Fruit fly (Drosophila melanogaster): ENCODE measurements around the gene Akap200.

Akap200 gene

dm6 chr2L:8473448-8473847 lies 58.0 kb downstream of the Akap200 start (continued):
- TF ChIP-seq Sox14 (GFP tag; optimal IDR thresholded peaks at IDR 0.05): peak; percentile 85
- TF ChIP-seq CG11902 (GFP tag; optimal IDR thresholded peaks at IDR 0.05): peak; percentile 70
- TF ChIP-seq CG11294 (GFP tag; IDR thresholded peaks at IDR 0.05): peak; percentile 31; the same call in 1 of the 2 replicates
- peak; percentile 94 for TF ChIP-seq Eip78C (GFP tag)
- peak; percentile 51 for TF ChIP-seq Hr4 (GFP tag; optimal IDR thresholded peaks at IDR 0.05)
- TF ChIP-seq esn (GFP tag; optimal IDR thresholded peaks at IDR 0.05): peak; percentile 84
- TF ChIP-seq CG34406 (GFP tag; optimal IDR thresholded peaks at IDR 0.05): peak; percentile 71
- peak; percentile 62 for TF ChIP-seq fd59A (GFP tag; optimal IDR thresholded peaks at IDR 0.05)
- TF ChIP-seq CG6854 (GFP tag; optimal IDR thresholded peaks at IDR 0.05): peak; percentile 78
- peak; percentile 77 for TF ChIP-seq CG3919 (GFP tag; optimal IDR thresholded peaks at IDR 0.05)
- TF ChIP-seq spab (GFP tag; optimal IDR thresholded peaks at IDR 0.05): peak; percentile 84
- peak; percentile 84 for TF ChIP-seq CG6808 (GFP tag; optimal IDR thresholded peaks at IDR 0.05)

- TF ChIP-seq Gug (GFP tag; IDR thresholded peaks at IDR 0.05): no peak
- no peak for TF ChIP-seq CG31627 (GFP tag; optimal IDR thresholded peaks at IDR 0.05)
- no peak for TF ChIP-seq CG3032 (tag; optimal IDR thresholded peaks at IDR 0.05)
- no peak for TF ChIP-seq Ets21C (GFP tag; optimal IDR thresholded peaks at IDR 0.05)
- no peak for TF ChIP-seq Eip93F (GFP tag; optimal IDR thresholded peaks at IDR 0.05)
- TF ChIP-seq spab (GFP tag; optimal IDR thresholded peaks at IDR 0.05): no peak
- TF ChIP-seq net (GFP tag; optimal IDR thresholded peaks at IDR 0.05): no peak
- no peak for TF ChIP-seq Smox (GFP tag; optimal IDR thresholded peaks at IDR 0.05)
- no peak for TF ChIP-seq CG6276 (GFP tag; optimal IDR thresholded peaks at IDR 0.05)
- TF ChIP-seq Hr4 (GFP tag; optimal IDR thresholded peaks at IDR 0.05): no peak
- TF ChIP-seq dac (GFP tag; optimal IDR thresholded peaks at IDR 0.05): no peak
- TF ChIP-seq fd59A (GFP tag; optimal IDR thresholded peaks at IDR 0.05): no peak
- TF ChIP-seq topi (GFP tag; optimal IDR thresholded peaks at IDR 0.05): no peak
- TF ChIP-seq CG8119 (GFP tag; IDR thresholded peaks at IDR 0.05): no peak
- TF ChIP-seq CG4318 (GFP tag; optimal IDR thresholded peaks at IDR 0.05): no peak
- TF ChIP-seq vri (GFP tag; optimal IDR thresholded peaks at IDR 0.05): no peak
- no peak for TF ChIP-seq Met (GFP tag; optimal IDR thresholded peaks at IDR 0.05)
- no peak for TF ChIP-seq OdsH (GFP tag; optimal IDR thresholded peaks at IDR 0.05)
- no peak for TF ChIP-seq CG8632 (GFP tag; optimal IDR thresholded peaks at IDR 0.05)
These were observed 61.6 kb downstream of the Akap200 start, which contains the start of gene CheA29a for dm6 chr2L:8477049-8477448. TSS of gene CheA29a (plus strand) at chr2L:8477349.

- no peak for TF ChIP-seq CG8632 (GFP tag; optimal IDR thresholded peaks at IDR 0.05)
- no peak for TF ChIP-seq CG6808 (GFP tag; optimal IDR thresholded peaks at IDR 0.05)
- TF ChIP-seq fd59A (GFP tag; optimal IDR thresholded peaks at IDR 0.05): no peak
- no peak for TF ChIP-seq Ets21C (GFP tag; optimal IDR thresholded peaks at IDR 0.05)
- TF ChIP-seq pdm3 (GFP tag; optimal IDR thresholded peaks at IDR 0.05): no peak
- TF ChIP-seq CG8319 (GFP tag; optimal IDR thresholded peaks at IDR 0.05): no peak
- no peak for TF ChIP-seq CG6163 (GFP tag; IDR thresholded peaks at IDR 0.05)
- TF ChIP-seq CG32006 (GFP tag; optimal IDR thresholded peaks at IDR 0.05): no peak
- no peak for TF ChIP-seq CG16779 (tag; optimal IDR thresholded peaks at IDR 0.05)
- no peak for TF ChIP-seq CG1621 (tag; optimal IDR thresholded peaks at IDR 0.05)
- no peak for TF ChIP-seq Eip78C (GFP tag)
- no peak for TF ChIP-seq Blimp-1 (GFP tag; optimal IDR thresholded peaks at IDR 0.05)
- TF ChIP-seq salr (GFP tag; optimal IDR thresholded peaks at IDR 0.05): no peak
- no peak for TF ChIP-seq CG3919 (GFP tag; optimal IDR thresholded peaks at IDR 0.05)
- TF ChIP-seq fkh (GFP tag; optimal IDR thresholded peaks at IDR 0.05): no peak
- no peak for TF ChIP-seq dsx (GFP tag; optimal IDR thresholded peaks at IDR 0.05; ENCODE audit: poor library complexity, severe bottlenecking)
- no peak for TF ChIP-seq CG3032 (tag; optimal IDR thresholded peaks at IDR 0.05)
- no peak for TF ChIP-seq CG11762 (GFP tag; optimal IDR thresholded peaks at IDR 0.05; ENCODE audit: insufficient read depth)
These were observed 62.5 kb downstream of the Akap200 start for dm6 chr2L:8477971-8478370.

Data from whole organism, prepupa.